Worm (Caenorhabditis elegans) whole organism, dauer: Measurements from ENCODE around the gene bgnt-1.4.

Source experiments
- unc-62 ChIP-seq: sonication (generic microtip); optimal IDR thresholded peaks from 2 replicates; lab custom pipeline; 2017; ENCODE audit warnings: missing biosample characterization, missing genetic modification reagents, missing genetic modification characterization

Gene bgnt-1.4

ce11 chrV:4801943-4802342 lies 41.2 kb downstream of the bgnt-1.4 start:
- no peak for TF ChIP-seq unc-62 (GFP tag; lab: Kevin White, UChicago)

ce11 chrV:4805847-4806246 lies 45.1 kb downstream of the bgnt-1.4 start, which contains the start of gene R02F11.3:
Gene R02F11.3, minus strand, starts transcription at chrV:4805947.
- TF ChIP-seq unc-62 (GFP tag; lab: Kevin White, UChicago) = no peak

ce11 chrV:4806859-4807258 lies 46.1 kb downstream of the bgnt-1.4 start:
- no peak for TF ChIP-seq unc-62 (GFP tag; lab: Kevin White, UChicago)

ce11 chrV:4810653-4811052 lies 49.9 kb downstream of the bgnt-1.4 start:
- TF ChIP-seq unc-62 (GFP tag; lab: Kevin White, UChicago) = no peak
